Worm (Caenorhabditis elegans): ENCODE measurements around the gene C49F5.7.

ce11 chrX:11965663-11966304, 28.8 kb upstream of the C49F5.7 start, which contains the start of gene sams-1:
- TF ChIP-seq klf-2 (GFP tag; conservative IDR thresholded peaks at IDR 0.05) (no peak), cog-1 (tag; optimal IDR thresholded peaks at IDR 0.05) (no peak)
